Fruit fly (Drosophila melanogaster): Measurements from ENCODE around the gene CG45544.

DNA sequence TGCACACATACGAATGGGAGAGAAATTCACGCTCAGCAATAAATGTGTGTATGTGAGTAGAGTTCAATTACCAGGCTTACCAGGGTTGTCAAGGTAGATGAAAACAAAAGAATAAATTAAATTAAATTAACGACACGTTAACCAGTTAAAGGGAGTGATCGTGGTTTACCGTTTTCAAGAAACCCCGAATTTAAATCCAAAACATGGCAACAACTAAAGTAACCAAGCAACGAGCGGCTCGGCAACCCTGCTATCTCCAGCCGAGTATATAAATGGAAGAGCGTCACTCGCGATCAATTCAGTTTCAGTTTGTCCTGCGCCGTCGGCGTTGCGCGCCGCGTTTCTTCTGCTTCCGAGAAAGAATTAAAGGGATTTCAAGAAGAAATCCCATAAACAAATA is 42.0 kb upstream of the CG45544 start:
- TF ChIP-seq psq (GFP tag; optimal IDR thresholded peaks at IDR 0.05) (peak; percentile 99), Hr78 (GFP tag; optimal IDR thresholded peaks at IDR 0.05) (no peak), Dfd (GFP tag; optimal IDR thresholded peaks at IDR 0.05) (no peak), br (GFP tag; optimal IDR thresholded peaks at IDR 0.05) (peak; percentile 100), CrebA (GFP tag; optimal IDR thresholded peaks at IDR 0.05; ENCODE audit: borderline replicate concordance) (peak; percentile 99), lola (GFP tag; optimal IDR thresholded peaks at IDR 0.05) (no peak), Myc (optimal IDR thresholded peaks at IDR 0.05) (no peak), h (GFP tag; optimal IDR thresholded peaks at IDR 0.05) (peak; percentile 100)

All from whole organism, wandering third instar larva.